ENCODE assay signal across 1 fruit fly cellular context in the genomic region with DNA sequence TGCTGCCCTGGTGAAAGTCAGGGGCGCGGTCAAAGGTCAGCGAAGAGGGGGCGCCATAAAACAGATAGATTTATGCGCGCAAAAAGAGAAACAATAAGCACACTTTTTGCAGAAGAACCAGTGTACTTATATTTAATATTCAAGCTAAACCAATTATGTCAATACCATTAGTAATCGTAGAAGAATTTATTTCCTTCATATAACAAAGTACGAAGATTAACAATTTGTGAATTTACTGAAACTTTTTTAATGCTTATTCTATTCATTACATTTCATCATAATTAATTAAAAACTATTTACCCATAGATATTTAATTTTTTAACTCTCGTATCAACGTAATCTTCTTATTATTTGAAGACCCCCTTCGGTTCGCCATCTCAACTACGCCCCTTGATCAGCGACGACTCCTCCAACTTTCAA.
A peak's percentile ranks its signal among the peaks of the same experiment; 100 is the strongest.
TF ChIP-seq lines count a peak whose summit lies in the region.

No protein-coding gene starts in this region.

TF ChIP-seq in whole organism, embryonic, 481 proteins besides CTCF, POLR2A, EP300 and RAD21 (continued from another document and continues in another):
- TF ChIP-seq CG33557 (GFP tag; optimal IDR thresholded peaks at IDR 0.05; lab: Kevin White, UChicago) (peak; percentile 59), CG6689 (GFP tag; IDR thresholded peaks at IDR 0.05; lab: Robert Waterston, UW) (peak; percentile 52), gsb (GFP tag; IDR thresholded peaks at IDR 0.05; lab: Robert Waterston, UW) (no peak), vvl (GFP tag; IDR thresholded peaks at IDR 0.05; lab: Robert Waterston, UW) (no peak), Dad (GFP tag; optimal IDR thresholded peaks at IDR 0.05; lab: Kevin White, UChicago) (no peak), nom (GFP tag; optimal IDR thresholded peaks at IDR 0.05; lab: Kevin White, UChicago) (peak; percentile 26), gce (GFP tag; IDR thresholded peaks at IDR 0.05; lab: Robert Waterston, UW) (0 out of 3 replicates have a peak, but pooled peaks have one; percentile 19), HLH4C (GFP tag; IDR thresholded peaks at IDR 0.05; lab: Robert Waterston, UW; ENCODE audit: partially characterized antibody) (no peak), CG11093 (GFP tag; IDR thresholded peaks at IDR 0.05; lab: Robert Waterston, UW) (peak; percentile 56; the same call in 1 of the 3 replicates), Nf-YB (GFP tag; optimal IDR thresholded peaks at IDR 0.05; lab: Kevin White, UChicago) (peak; percentile 50), CG14050 (GFP tag; IDR thresholded peaks at IDR 0.05; lab: Robert Waterston, UW) (no peak), Xrp1 (GFP tag; IDR thresholded peaks at IDR 0.05; lab: Robert Waterston, UW) (peak; percentile 39; the same call in 1 of the 2 replicates), CG2116 (GFP tag; optimal IDR thresholded peaks at IDR 0.05; lab: Kevin White, UChicago) (no peak), Hmr (GFP tag; optimal IDR thresholded peaks at IDR 0.05; lab: Kevin White, UChicago) (no peak), CG2202 (tag; optimal IDR thresholded peaks at IDR 0.05; lab: Kevin White, UChicago) (peak; percentile 34), Pdp1 (GFP tag; optimal IDR thresholded peaks at IDR 0.05; lab: Kevin White, UChicago) (peak in 1 of 2 experiments; percentile 2), Sry-β (GFP tag; optimal IDR thresholded peaks at IDR 0.05; lab: Kevin White, UChicago) (no peak), mirr (GFP tag; optimal IDR thresholded peaks at IDR 0.05; lab: Kevin White, UChicago) (no peak), pum (GFP tag; optimal IDR thresholded peaks at IDR 0.05; lab: Kevin White, UChicago) (peak; percentile 49), abd-A (tag; optimal IDR thresholded peaks at IDR 0.05; lab: Kevin White, UChicago) (no peak), Sox100B (GFP tag; optimal IDR thresholded peaks at IDR 0.05; lab: Kevin White, UChicago) (peak; percentile 87), CG31365 (tag; optimal IDR thresholded peaks at IDR 0.05; lab: Kevin White, UChicago) (no peak), Hr3 (GFP tag; optimal IDR thresholded peaks at IDR 0.05; lab: Kevin White, UChicago) (peak; percentile 54), az2 (GFP tag; optimal IDR thresholded peaks at IDR 0.05; lab: Kevin White, UChicago) (peak; percentile 64), Mrtf (GFP tag; IDR thresholded peaks at IDR 0.05; lab: Robert Waterston, UW) (no peak), Spps (tag; optimal IDR thresholded peaks at IDR 0.05; lab: Kevin White, UChicago) (peak; percentile 22), Oli (tag; optimal IDR thresholded peaks at IDR 0.05; lab: Kevin White, UChicago) (peak; percentile 76), slbo (GFP tag; IDR thresholded peaks at IDR 0.05; lab: Robert Waterston, UW) (no peak), CG10979 (tag; optimal IDR thresholded peaks at IDR 0.05; lab: Kevin White, UChicago) (peak; percentile 86), CHES-1-like (GFP tag; optimal IDR thresholded peaks at IDR 0.05; lab: Kevin White, UChicago) (no peak), sug (tag; optimal IDR thresholded peaks at IDR 0.05; lab: Kevin White, UChicago) (no peak), chinmo (GFP tag; IDR thresholded peaks at IDR 0.05; lab: Robert Waterston, UW; ENCODE audit: partially characterized antibody) (no peak), Trl (optimal IDR thresholded peaks at IDR 0.05; lab: Kevin White, UChicago) (no peak), Trl (GFP tag; optimal IDR thresholded peaks at IDR 0.05; lab: Kevin White, UChicago) (peak; percentile 19), zen2 (GFP tag; IDR thresholded peaks at IDR 0.05; lab: Robert Waterston, UW; ENCODE audit: partially characterized antibody) (no peak), BEAF-32 (GFP tag; optimal IDR thresholded peaks at IDR 0.05; lab: Kevin White, UChicago) (no peak), B-H1 (GFP tag; IDR thresholded peaks at IDR 0.05; lab: Robert Waterston, UW) (no peak), HmgZ (tag; optimal IDR thresholded peaks at IDR 0.05; lab: Kevin White, UChicago) (no peak), h (optimal IDR thresholded peaks at IDR 0.05; lab: Kevin White, UChicago) (no peak), salm (tag; optimal IDR thresholded peaks at IDR 0.05; lab: Kevin White, UChicago) (no peak), eyg (GFP tag; optimal IDR thresholded peaks at IDR 0.05; lab: Kevin White, UChicago) (no peak), onecut (GFP tag; IDR thresholded peaks at IDR 0.05; lab: Robert Waterston, UW) (no peak), Elba2 (GFP tag; optimal IDR thresholded peaks at IDR 0.05; lab: Kevin White, UChicago) (no peak), Drgx (GFP tag; IDR thresholded peaks at IDR 0.05; lab: Robert Waterston, UW) (peak; percentile 16; the same call in 1 of the 2 replicates), Jarid2 (GFP tag; optimal IDR thresholded peaks at IDR 0.05; lab: Kevin White, UChicago) (no peak), disco-r (GFP tag; optimal IDR thresholded peaks at IDR 0.05; lab: Kevin White, UChicago) (no peak), cato (GFP tag; optimal IDR thresholded peaks at IDR 0.05; lab: Kevin White, UChicago; ENCODE audit: borderline replicate concordance) (peak; percentile 49), Nf-YC (tag; optimal IDR thresholded peaks at IDR 0.05; lab: Kevin White, UChicago) (no peak), B-H2 (GFP tag; optimal IDR thresholded peaks at IDR 0.05; lab: Kevin White, UChicago) (no peak), zf30C (GFP tag; optimal IDR thresholded peaks at IDR 0.05; lab: Kevin White, UChicago) (no peak), CG14965 (GFP tag; optimal IDR thresholded peaks at IDR 0.05; lab: Kevin White, UChicago; ENCODE audit: borderline replicate concordance) (no peak), CG12236 (GFP tag; optimal IDR thresholded peaks at IDR 0.05; lab: Kevin White, UChicago) (no peak), Six4 (GFP tag; optimal IDR thresholded peaks at IDR 0.05; lab: Kevin White, UChicago) (peak; percentile 47), twi (tag; optimal IDR thresholded peaks at IDR 0.05; lab: Kevin White, UChicago) (peak; percentile 28), Optix (GFP tag; IDR thresholded peaks at IDR 0.05; lab: Robert Waterston, UW) (no peak), tup (GFP tag; optimal IDR thresholded peaks at IDR 0.05; lab: Kevin White, UChicago) (no peak), nmo (GFP tag; optimal IDR thresholded peaks at IDR 0.05; lab: Kevin White, UChicago) (peak; percentile 90), CG13296 (GFP tag; optimal IDR thresholded peaks at IDR 0.05; lab: Kevin White, UChicago) (no peak), CG1647 (GFP tag; optimal IDR thresholded peaks at IDR 0.05; lab: Kevin White, UChicago) (no peak), CG9876 (GFP tag; optimal IDR thresholded peaks at IDR 0.05; lab: Kevin White, UChicago) (no peak), CG6683 (GFP tag; optimal IDR thresholded peaks at IDR 0.05; lab: Kevin White, UChicago) (no peak), HmgD (GFP tag; optimal IDR thresholded peaks at IDR 0.05; lab: Kevin White, UChicago) (no peak), zfh2 (GFP tag; optimal IDR thresholded peaks at IDR 0.05; lab: Kevin White, UChicago) (no peak), NC2α (GFP tag; optimal IDR thresholded peaks at IDR 0.05; lab: Kevin White, UChicago) (no peak), Nf-YA (GFP tag; IDR thresholded peaks at IDR 0.05; lab: Robert Waterston, UW) (no peak), CG31441 (GFP tag; IDR thresholded peaks at IDR 0.05; lab: Robert Waterston, UW) (peak; percentile 87), hkb (optimal IDR thresholded peaks at IDR 0.05; lab: Kevin White, UChicago) (no peak), hkb (GFP tag; IDR thresholded peaks at IDR 0.05; lab: Robert Waterston, UW) (peak; percentile 28; the same call in 1 of the 2 replicates), CG13123 (GFP tag; optimal IDR thresholded peaks at IDR 0.05; lab: Kevin White, UChicago) (no peak), Atf3 (GFP tag; optimal IDR thresholded peaks at IDR 0.05; lab: Kevin White, UChicago) (no peak), CG11723 (GFP tag; optimal IDR thresholded peaks at IDR 0.05; lab: Kevin White, UChicago) (peak; percentile 36), CG4282 (GFP tag; optimal IDR thresholded peaks at IDR 0.05; lab: Kevin White, UChicago) (no peak), peb (GFP tag; IDR thresholded peaks at IDR 0.05; lab: Robert Waterston, UW) (0 out of 2 replicates have a peak, but pooled peaks have one; percentile 39), shn (GFP tag; optimal IDR thresholded peaks at IDR 0.05; lab: Kevin White, UChicago) (no peak), Blimp-1 (GFP tag; optimal IDR thresholded peaks at IDR 0.05; lab: Kevin White, UChicago) (peak; percentile 68), gem (tag; optimal IDR thresholded peaks at IDR 0.05; lab: Kevin White, UChicago) (peak; percentile 80), CG6854 (GFP tag; optimal IDR thresholded peaks at IDR 0.05; lab: Kevin White, UChicago) (no peak), ERR (GFP tag; optimal IDR thresholded peaks at IDR 0.05; lab: Kevin White, UChicago) (no peak), CG11696 (GFP tag; IDR thresholded peaks at IDR 0.05; lab: Robert Waterston, UW) (no peak), CG3407 (GFP tag; optimal IDR thresholded peaks at IDR 0.05; lab: Kevin White, UChicago) (peak; percentile 63), CG8359 (GFP tag; optimal IDR thresholded peaks at IDR 0.05; lab: Kevin White, UChicago; ENCODE audit: borderline replicate concordance) (peak; percentile 31), Gsc (GFP tag; IDR thresholded peaks at IDR 0.05; lab: Robert Waterston, UW) (no peak), CG13775 (GFP tag; optimal IDR thresholded peaks at IDR 0.05; lab: Kevin White, UChicago) (peak; percentile 46), gcm (GFP tag; optimal IDR thresholded peaks at IDR 0.05; lab: Kevin White, UChicago) (peak; percentile 4), gfzf (GFP tag; optimal IDR thresholded peaks at IDR 0.05; lab: Kevin White, UChicago) (no peak), CG7745 (tag; optimal IDR thresholded peaks at IDR 0.05; lab: Kevin White, UChicago) (no peak), CG7372 (GFP tag; IDR thresholded peaks at IDR 0.05; lab: Robert Waterston, UW) (no peak), CG32772 (GFP tag; IDR thresholded peaks at IDR 0.05; lab: Robert Waterston, UW) (peak; percentile 20; the same call in 1 of the 2 replicates), CG12219 (GFP tag; optimal IDR thresholded peaks at IDR 0.05; lab: Kevin White, UChicago) (peak; percentile 30), Bteb2 (GFP tag; optimal IDR thresholded peaks at IDR 0.05; lab: Kevin White, UChicago) (no peak), mam (GFP tag; optimal IDR thresholded peaks at IDR 0.05; lab: Kevin White, UChicago) (no peak), Myb (GFP tag; optimal IDR thresholded peaks at IDR 0.05; lab: Kevin White, UChicago) (no peak), CG1529 (GFP tag; optimal IDR thresholded peaks at IDR 0.05; lab: Kevin White, UChicago) (peak; percentile 65), Side (GFP tag; optimal IDR thresholded peaks at IDR 0.05; lab: Kevin White, UChicago) (no peak), Taf1 (GFP tag; IDR thresholded peaks at IDR 0.05; lab: Robert Waterston, UW) (no peak), CG12391 (tag; optimal IDR thresholded peaks at IDR 0.05; lab: Kevin White, UChicago) (peak; percentile 71), Hr78 (GFP tag; optimal IDR thresholded peaks at IDR 0.05; lab: Kevin White, UChicago) (peak in 1 of 2 experiments; percentile 84), CG9932 (GFP tag; IDR thresholded peaks at IDR 0.05; lab: Robert Waterston, UW) (no peak), pfk (GFP tag; optimal IDR thresholded peaks at IDR 0.05; lab: Kevin White, UChicago) (no peak), CG17802 (tag; optimal IDR thresholded peaks at IDR 0.05; lab: Kevin White, UChicago) (no peak), CG15696 (tag; optimal IDR thresholded peaks at IDR 0.05; lab: Kevin White, UChicago) (no peak), danr (GFP tag; IDR thresholded peaks at IDR 0.05; lab: Robert Waterston, UW) (peak; percentile 47; the same call in 1 of the 2 replicates), grau (tag; optimal IDR thresholded peaks at IDR 0.05; lab: Kevin White, UChicago) (peak; percentile 65), CG10543 (GFP tag; optimal IDR thresholded peaks at IDR 0.05; lab: Kevin White, UChicago) (no peak), MESR4 (GFP tag; optimal IDR thresholded peaks at IDR 0.05; lab: Kevin White, UChicago) (no peak), CG15269 (tag; optimal IDR thresholded peaks at IDR 0.05; lab: Kevin White, UChicago) (peak; percentile 38), otp (GFP tag; IDR thresholded peaks at IDR 0.05; lab: Robert Waterston, UW) (no peak), CG3847 (GFP tag; IDR thresholded peaks at IDR 0.05; lab: Robert Waterston, UW) (no peak), CG8388 (GFP tag; optimal IDR thresholded peaks at IDR 0.05; lab: Kevin White, UChicago) (peak; percentile 78), CG3065 (GFP tag; optimal IDR thresholded peaks at IDR 0.05; lab: Kevin White, UChicago) (no peak), corto (GFP tag; optimal IDR thresholded peaks at IDR 0.05; lab: Kevin White, UChicago) (no peak), maf-S (GFP tag; optimal IDR thresholded peaks at IDR 0.05; lab: Kevin White, UChicago) (no peak), tx (GFP tag; optimal IDR thresholded peaks at IDR 0.05; lab: Kevin White, UChicago) (no peak), CG12071 (GFP tag; optimal IDR thresholded peaks at IDR 0.05; lab: Kevin White, UChicago) (no peak), CG31224 (GFP tag; IDR thresholded peaks at IDR 0.05; lab: Robert Waterston, UW) (no peak), Hr51 (GFP tag; optimal IDR thresholded peaks at IDR 0.05; lab: Kevin White, UChicago) (peak in 1 of 2 experiments; percentile 70), CG1832 (GFP tag; optimal IDR thresholded peaks at IDR 0.05; lab: Kevin White, UChicago) (no peak), nerfin-1 (tag; optimal IDR thresholded peaks at IDR 0.05; lab: Kevin White, UChicago) (peak; percentile 70), CG17612 (GFP tag; IDR thresholded peaks at IDR 0.05; lab: Robert Waterston, UW) (no peak), Doc2 (GFP tag; IDR thresholded peaks at IDR 0.05; lab: Robert Waterston, UW) (no peak), Hey (tag; optimal IDR thresholded peaks at IDR 0.05; lab: Kevin White, UChicago) (no peak), run (tag; optimal IDR thresholded peaks at IDR 0.05; lab: Kevin White, UChicago) (peak; percentile 11), ara (GFP tag; IDR thresholded peaks at IDR 0.05; lab: Robert Waterston, UW) (peak; percentile 64; the same call in 1 of the 2 replicates), CG16863 (GFP tag; optimal IDR thresholded peaks at IDR 0.05; lab: Kevin White, UChicago) (no peak), Hmx (GFP tag; optimal IDR thresholded peaks at IDR 0.05; lab: Kevin White, UChicago) (no peak), pan (optimal IDR thresholded peaks at IDR 0.05; lab: Kevin White, UChicago) (no peak), pan (GFP tag; optimal IDR thresholded peaks at IDR 0.05 in 1 of 2, IDR thresholded peaks at IDR 0.05 in 1 of 2) (no peak), CG7839 (tag; optimal IDR thresholded peaks at IDR 0.05; lab: Kevin White, UChicago) (peak; percentile 67), CG10147 (GFP tag; optimal IDR thresholded peaks at IDR 0.05; lab: Kevin White, UChicago) (peak; percentile 2), CG5953 (GFP tag; IDR thresholded peaks at IDR 0.05; lab: Robert Waterston, UW) (no peak)
